Fruit fly (Drosophila melanogaster) whole organism, prepupa: Measurements from ENCODE around the gene mRpL22.

Source experiments
- Blimp-1 ChIP-seq: fragments of 200-800 bp; sonication (Bioruptor generic); optimal IDR thresholded peaks from 3 replicates; lab custom pipeline; 2017; ENCODE audit warnings: missing biosample characterization, missing genetic modification characterization, mild to moderate bottlenecking, moderate library complexity, missing genetic modification reagents
- CG10631 ChIP-seq: fragments of 200-800 bp; sonication (Bioruptor generic); optimal IDR thresholded peaks from 2 replicates; lab custom pipeline; 2016; ENCODE audit warnings: missing biosample characterization, missing genetic modification characterization
- CG10669 ChIP-seq: fragments of 200-800 bp; sonication (Bioruptor generic); optimal IDR thresholded peaks from 3 replicates; lab custom pipeline; 2018; ENCODE audit warnings: missing biosample characterization, mild to moderate bottlenecking, missing genetic modification characterization, moderate library complexity
- CG11294 ChIP-seq: fragments of 200-800 bp; sonication (Bioruptor generic); IDR thresholded peaks from 2 replicates; pipeline ENCODE4 v1.3.6; 2022; ENCODE audit warnings: missing biosample characterization, missing genetic modification characterization
- CG11762 ChIP-seq: fragments of 200-800 bp; sonication (Bioruptor generic); optimal IDR thresholded peaks from 3 replicates; lab custom pipeline; 2016; ENCODE audit warnings: missing biosample characterization, missing genetic modification characterization; ENCODE audit not compliant: insufficient read depth
- CG11902 ChIP-seq: fragments of 200-800 bp; sonication (Bioruptor generic); optimal IDR thresholded peaks from 3 replicates; lab custom pipeline; 2016; ENCODE audit warnings: missing biosample characterization, missing genetic modification characterization
- CG15336 ChIP-seq: fragments of 200-800 bp; sonication (Bioruptor generic); IDR thresholded peaks from 2 replicates; pipeline ENCODE4 v1.3.6; 2022; ENCODE audit warnings: missing biosample characterization, missing genetic modification characterization
- CG3032 ChIP-seq: fragments of 200-800 bp; optimal IDR thresholded peaks from 2 replicates; lab custom pipeline; 2019; ENCODE audit warnings: missing biosample characterization, mild to moderate bottlenecking, missing genetic modification characterization, moderate library complexity
- CG31627 ChIP-seq: fragments of 200-800 bp; sonication (Bioruptor generic); optimal IDR thresholded peaks from 3 replicates; lab custom pipeline; 2016; ENCODE audit warnings: missing biosample characterization, missing genetic modification characterization
- CG32006 ChIP-seq: fragments of 200-800 bp; sonication (Bioruptor generic); optimal IDR thresholded peaks from 3 replicates; lab custom pipeline; 2017; ENCODE audit warnings: missing biosample characterization, mild to moderate bottlenecking, missing genetic modification characterization
- CG4318 ChIP-seq: fragments of 200-800 bp; sonication (Bioruptor generic); optimal IDR thresholded peaks from 3 replicates; lab custom pipeline; 2017; ENCODE audit warnings: missing biosample characterization, mild to moderate bottlenecking, missing genetic modification characterization
- CG6163 ChIP-seq: fragments of 200-800 bp; sonication (Bioruptor generic); IDR thresholded peaks from 3 replicates; pipeline ENCODE4 v1.3.6; 2022; ENCODE audit warnings: missing biosample characterization, missing genetic modification characterization
- CG6276 ChIP-seq: fragments of 200-800 bp; sonication (Bioruptor generic); optimal IDR thresholded peaks from 2 replicates; lab custom pipeline; 2017; ENCODE audit warnings: missing biosample characterization, mild to moderate bottlenecking, missing genetic modification characterization
- CG7368 ChIP-seq: fragments of 200-800 bp; sonication (Bioruptor generic); optimal IDR thresholded peaks from 3 replicates; lab custom pipeline; 2016; ENCODE audit warnings: missing biosample characterization, missing genetic modification characterization
- CG8119 ChIP-seq: fragments of 200-800 bp; sonication (Bioruptor generic); IDR thresholded peaks from 3 replicates; pipeline ENCODE4 v1.3.6; 2022; ENCODE audit warnings: missing biosample characterization, missing genetic modification characterization
- CG8319 ChIP-seq: fragments of 200-800 bp; sonication (Bioruptor generic); optimal IDR thresholded peaks from 3 replicates; lab custom pipeline; 2016; ENCODE audit warnings: missing biosample characterization, missing genetic modification characterization
- CG8632 ChIP-seq: fragments of 200-800 bp; sonication (Bioruptor generic); optimal IDR thresholded peaks from 3 replicates; lab custom pipeline; 2016; ENCODE audit warnings: missing biosample characterization, missing genetic modification characterization
- CG9139 ChIP-seq: fragments of 200-800 bp; sonication (Bioruptor generic); optimal IDR thresholded peaks from 3 replicates; lab custom pipeline; 2017; ENCODE audit warnings: missing biosample characterization, mild to moderate bottlenecking, missing genetic modification characterization
- Eip78C ChIP-seq: fragments of 200-800 bp; sonication (Bioruptor generic); peaks from one replicate; lab custom pipeline; 2016; ENCODE audit warnings: missing biosample characterization, missing genetic modification characterization
- Ets21C ChIP-seq: fragments of 200-800 bp; sonication (Bioruptor generic); optimal IDR thresholded peaks from 3 replicates; lab custom pipeline; 2016; ENCODE audit warnings: missing biosample characterization, missing genetic modification characterization
- Gug ChIP-seq: fragments of 200-800 bp; sonication (Bioruptor generic); IDR thresholded peaks from 2 replicates; pipeline ENCODE4 v1.3.6; 2022; ENCODE audit warnings: missing biosample characterization, missing genetic modification characterization
- Hr38 ChIP-seq: sonication (Bioruptor generic); optimal IDR thresholded peaks from 2 replicates; lab custom pipeline; 2016; ENCODE audit warnings: missing biosample characterization, missing genetic modification characterization
- Hr39 ChIP-seq: fragments of 200-800 bp; sonication (Bioruptor generic); optimal IDR thresholded peaks from 2 replicates; lab custom pipeline; 2016; ENCODE audit warnings: missing biosample characterization, missing genetic modification characterization
- Hr4 ChIP-seq: fragments of 200-800 bp; sonication (Bioruptor generic); optimal IDR thresholded peaks from 3 replicates; lab custom pipeline; 2016; ENCODE audit warnings: missing biosample characterization, missing genetic modification characterization
- Met ChIP-seq: fragments of 200-800 bp; sonication (Bioruptor generic); optimal IDR thresholded peaks from 3 replicates; lab custom pipeline; 2016; ENCODE audit warnings: missing biosample characterization, missing genetic modification characterization
- OdsH ChIP-seq: fragments of 200-800 bp; sonication (Bioruptor generic); optimal IDR thresholded peaks from 3 replicates; lab custom pipeline; 2016; ENCODE audit warnings: missing biosample characterization, missing genetic modification characterization
- Sox14 ChIP-seq: fragments of 200-800 bp; sonication (Bioruptor generic); optimal IDR thresholded peaks from 3 replicates; lab custom pipeline; 2016; ENCODE audit warnings: missing biosample characterization, missing genetic modification characterization
- achi ChIP-seq: fragments of 200-800 bp; sonication (Bioruptor generic); optimal IDR thresholded peaks from 3 replicates; lab custom pipeline; 2016; ENCODE audit warnings: missing biosample characterization, missing genetic modification characterization
- acj6 ChIP-seq: fragments of 200-800 bp; sonication (Bioruptor generic); optimal IDR thresholded peaks from 3 replicates; lab custom pipeline; 2016; ENCODE audit warnings: missing biosample characterization, missing genetic modification characterization
- dac ChIP-seq: fragments of 200-800 bp; sonication (Bioruptor generic); optimal IDR thresholded peaks from 2 replicates; lab custom pipeline; 2017; ENCODE audit warnings: missing biosample characterization, mild to moderate bottlenecking, missing genetic modification characterization
- esn ChIP-seq: fragments of 200-800 bp; sonication (Bioruptor generic); optimal IDR thresholded peaks from 2 replicates; lab custom pipeline; 2016; ENCODE audit warnings: missing biosample characterization, mild to moderate bottlenecking, missing genetic modification characterization, moderate library complexity
- fd59A ChIP-seq: fragments of 200-800 bp; sonication (Bioruptor generic); optimal IDR thresholded peaks from 2 replicates; lab custom pipeline; 2017; ENCODE audit warnings: missing biosample characterization, mild to moderate bottlenecking, missing genetic modification characterization, missing genetic modification reagents
- fd85E ChIP-seq: fragments of 200-800 bp; sonication (Bioruptor generic); optimal IDR thresholded peaks from 3 replicates; lab custom pipeline; 2016; ENCODE audit warnings: missing biosample characterization, missing genetic modification characterization
- fkh ChIP-seq: fragments of 200-800 bp; sonication (Bioruptor generic); optimal IDR thresholded peaks from 3 replicates; lab custom pipeline; 2017; ENCODE audit warnings: missing biosample characterization, mild to moderate bottlenecking, missing genetic modification characterization, moderate library complexity
- lz ChIP-seq: fragments of 200-800 bp; sonication (Bioruptor generic); optimal IDR thresholded peaks from 3 replicates; lab custom pipeline; 2016; ENCODE audit warnings: missing biosample characterization, missing genetic modification characterization
- salr ChIP-seq, 2 experiments: fragments of 200-800 bp; sonication (Bioruptor generic); optimal IDR thresholded peaks; 3 replicates each; lab custom pipeline; 2016 to 2018; ENCODE audit warnings: missing biosample characterization in 2 of 2, missing genetic modification characterization in 2 of 2, mild to moderate bottlenecking in 1 of 2
- spab ChIP-seq: fragments of 200-800 bp; sonication (Bioruptor generic); optimal IDR thresholded peaks from 2 replicates; lab custom pipeline; 2017; ENCODE audit warnings: missing biosample characterization, mild to moderate bottlenecking, missing genetic modification characterization, missing genetic modification reagents
- ss ChIP-seq, 2 experiments: fragments of 200-800 bp; sonication (Bioruptor generic); optimal IDR thresholded peaks; 2 replicates in 1 of 2; 3 replicates in 1 of 2; lab custom pipeline; 2017 to 2018; ENCODE audit warnings: mild to moderate bottlenecking in 2 of 2, missing biosample characterization in 2 of 2, missing genetic modification characterization in 2 of 2, moderate library complexity in 1 of 2

The mRpL22 gene

DNA sequence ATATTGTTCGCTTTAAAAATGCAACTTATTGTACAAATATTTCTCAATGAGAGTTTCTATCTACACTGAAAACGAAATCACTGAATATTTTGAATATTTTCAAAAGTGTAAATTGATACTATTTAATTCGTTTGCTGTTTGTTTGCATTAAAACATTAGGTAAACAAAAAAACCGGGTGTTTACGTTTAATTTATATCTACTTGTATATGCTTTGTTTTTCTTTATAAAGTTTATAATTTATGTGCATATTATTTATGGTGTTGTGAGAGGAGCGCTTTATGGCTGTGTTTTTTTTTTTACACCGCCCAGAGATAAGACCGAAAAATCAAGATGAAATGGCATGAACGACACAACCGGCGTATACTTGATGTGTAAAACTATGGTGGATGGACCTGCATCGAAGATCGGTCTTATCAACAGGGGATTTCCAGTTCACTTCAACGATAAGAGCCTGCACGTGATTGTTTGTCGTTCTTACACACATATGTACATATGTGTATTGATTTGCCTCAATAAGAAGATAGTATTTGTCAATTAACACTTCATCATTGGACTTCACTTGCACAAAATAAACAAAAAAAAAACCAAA, 45.8 kb downstream of the mRpL22 start (continued):
- TF ChIP-seq fd85E, result no peak

DNA sequence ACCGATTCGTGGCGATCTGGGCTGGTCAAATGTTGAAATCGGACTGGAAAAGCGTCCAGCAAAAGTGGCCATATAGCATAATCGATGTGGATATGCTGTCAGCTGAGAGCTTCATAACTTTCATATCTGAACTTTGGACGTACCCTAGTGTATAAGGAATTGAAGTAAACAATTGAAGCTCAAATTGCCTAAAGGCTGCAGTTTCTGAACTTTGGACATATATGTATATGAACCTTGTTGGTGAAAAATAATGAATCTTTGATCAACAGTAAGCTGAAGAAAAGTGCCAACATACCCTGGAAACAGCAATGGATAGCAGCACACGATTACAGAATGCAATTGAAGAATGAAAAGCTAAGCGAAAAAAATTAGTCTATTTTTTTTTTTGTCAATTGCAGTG, 46.3 kb downstream of the mRpL22 start:
- TF ChIP-seq Hr38 (GFP tag; lab: Kevin White, UChicago), result no peak
- peak; percentile 24; the same call in 1 of the 3 replicates for TF ChIP-seq CG8119 (GFP tag; lab: Robert Waterston, UW)
- TF ChIP-seq CG8632 (GFP tag; lab: Kevin White, UChicago), result no peak
- no peak for TF ChIP-seq CG11294
- peak; percentile 45 for TF ChIP-seq OdsH (GFP tag; lab: Kevin White, UChicago)
- TF ChIP-seq spab (GFP tag; lab: Kevin White, UChicago), result no peak
- TF ChIP-seq CG6276 (GFP tag; lab: Kevin White, UChicago), result no peak
- no peak for TF ChIP-seq CG10631 (GFP tag; lab: Kevin White, UChicago)
- TF ChIP-seq lz, result no peak
- no peak for TF ChIP-seq ss (GFP tag; optimal IDR thresholded peaks at IDR 0.05; lab: Kevin White, UChicago)
- peak; percentile 8 for TF ChIP-seq Sox14 (GFP tag; lab: Kevin White, UChicago)
- peak; percentile 76 for TF ChIP-seq Eip78C (GFP tag; lab: Kevin White, UChicago)
- no peak for TF ChIP-seq Blimp-1 (GFP tag; lab: Kevin White, UChicago)
- TF ChIP-seq fkh (GFP tag; lab: Kevin White, UChicago), result no peak
- no peak for TF ChIP-seq CG7368 (GFP tag; lab: Kevin White, UChicago)
- TF ChIP-seq fd85E, result no peak
- peak; percentile 19 for TF ChIP-seq achi (GFP tag; lab: Kevin White, UChicago)
- no peak for TF ChIP-seq CG4318 (GFP tag; lab: Kevin White, UChicago)
- TF ChIP-seq CG3032 (tag; lab: Kevin White, UChicago), result no peak
- no peak for TF ChIP-seq CG6163 (GFP tag; lab: Robert Waterston, UW)
- no peak for TF ChIP-seq dac
- TF ChIP-seq Ets21C (GFP tag; lab: Kevin White, UChicago), result no peak
- TF ChIP-seq Met (GFP tag; lab: Kevin White, UChicago), result no peak
- peak; percentile 36 for TF ChIP-seq CG32006 (GFP tag; lab: Kevin White, UChicago)
- TF ChIP-seq fd59A (GFP tag; lab: Kevin White, UChicago), result no peak
- peak; percentile 6 for TF ChIP-seq acj6
- no peak for TF ChIP-seq CG15336 (GFP tag; lab: Robert Waterston, UW)
- TF ChIP-seq Hr39, result no peak
- no peak for TF ChIP-seq CG10669
- TF ChIP-seq Gug (GFP tag; lab: Robert Waterston, UW), result no peak
- TF ChIP-seq esn (GFP tag; lab: Kevin White, UChicago), result peak; percentile 1
- TF ChIP-seq Hr4, result peak; percentile 0

DNA sequence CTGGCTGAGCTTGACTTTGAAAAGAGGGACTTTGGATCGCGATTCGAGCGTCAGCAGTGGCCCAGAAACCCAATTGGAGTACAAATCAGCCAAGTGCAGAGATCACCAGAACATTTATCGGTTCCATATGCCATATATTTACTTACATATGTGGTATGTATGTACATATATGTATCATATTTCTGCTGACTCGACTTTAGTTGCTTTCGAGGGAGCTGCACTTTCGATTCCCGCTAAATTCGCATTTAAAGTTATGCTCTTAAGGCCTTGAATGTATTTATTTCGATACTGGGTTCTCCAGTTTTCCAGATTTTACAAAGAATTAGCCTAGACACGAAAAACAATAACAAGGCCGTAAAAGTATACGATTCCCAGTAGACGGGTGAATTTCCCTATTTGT, 48.1 kb downstream of the mRpL22 start:
- TF ChIP-seq Hr4 (no peak), CG11902 (GFP tag; lab: Kevin White, UChicago) (no peak), CG10669 (no peak), spab (GFP tag; lab: Kevin White, UChicago) (no peak), CG8319 (GFP tag; lab: Kevin White, UChicago) (no peak), salr (GFP tag; optimal IDR thresholded peaks at IDR 0.05; lab: Kevin White, UChicago) (no peak), CG9139 (GFP tag; lab: Kevin White, UChicago) (no peak), CG31627 (no peak), Hr38 (GFP tag; lab: Kevin White, UChicago) (no peak), Ets21C (GFP tag; lab: Kevin White, UChicago) (no peak), CG11762 (GFP tag; lab: Kevin White, UChicago) (no peak), CG32006 (GFP tag; lab: Kevin White, UChicago) (no peak), Met (GFP tag; lab: Kevin White, UChicago) (no peak)
